Worm (Caenorhabditis elegans) whole organism, young adult: ENCODE measurements around the gene lpr-4.

ENCODE experiments used
- F49E8.2 ChIP-seq: sonication (generic microtip); optimal IDR thresholded peaks from 3 replicates; lab custom pipeline; 2017; ENCODE audit warnings: missing genetic modification characterization, mild to moderate bottlenecking, missing compliant biosample characterization, antibody characterized with exemption, moderate library complexity; ENCODE audit not compliant: insufficient read depth
- K11D2.4 ChIP-seq: fragments of 200-800 bp; sonication (Bioruptor generic); IDR thresholded peaks from 2 replicates; pipeline ENCODE4 v1.3.6; 2022; ENCODE audit warnings: missing genetic modification reagents, missing genetic modification characterization, missing compliant biosample characterization
- ama-1 ChIP-seq, 3 experiments: fragments of 150-350 bp in 1 of 3; sonication (generic microtip) in 2 of 3; optimal IDR thresholded peaks; 2 replicates each; lab custom pipeline; 2014 to 2018; ENCODE audit warnings: missing biosample characterization in 2 of 3, missing genetic modification characterization in 2 of 3, missing genetic modification reagents in 2 of 3
- ccch-3 ChIP-seq: fragments of 200-800 bp; sonication (Bioruptor generic); optimal IDR thresholded peaks from 2 replicates; lab custom pipeline; 2018; ENCODE audit warnings: mild to moderate bottlenecking, missing genetic modification characterization, missing compliant biosample characterization
- cebp-1 ChIP-seq, 2 experiments: fragments of 200-800 bp in 1 of 2; sonication (Bioruptor generic) in 1 of 2; sonication (generic microtip) in 1 of 2; IDR thresholded peaks in 1 of 2; optimal IDR thresholded peaks in 1 of 2; 2 replicates each; pipeline versions ENCODE4 v1.3.6 to Lab custom; 2017 to 2022; ENCODE audit warnings: missing compliant biosample characterization in 2 of 2, missing genetic modification characterization in 2 of 2, mild to moderate bottlenecking in 1 of 2, missing genetic modification reagents in 1 of 2, moderate library complexity in 1 of 2
- efl-1 ChIP-seq: fragments of 150-350 bp; optimal IDR thresholded peaks from 2 replicates; lab custom pipeline; 2014; ENCODE audit warnings: missing biosample characterization, missing genetic modification reagents, missing genetic modification characterization
- lin-26 ChIP-seq: fragments of 200-800 bp; sonication (Bioruptor generic); IDR thresholded peaks from 2 replicates; pipeline ENCODE4 v1.3.6; 2022; ENCODE audit warnings: missing genetic modification reagents, missing genetic modification characterization, missing compliant biosample characterization
- nhr-80 ChIP-seq: sonication (generic microtip); optimal IDR thresholded peaks from 2 replicates; lab custom pipeline; 2016; ENCODE audit warnings: missing genetic modification characterization, missing compliant biosample characterization
- pha-4 ChIP-seq: fragments of 150-350 bp; sonication (generic microtip); optimal IDR thresholded peaks from 2 replicates; lab custom pipeline; 2014; ENCODE audit warnings: missing biosample characterization, missing genetic modification reagents, missing genetic modification characterization
- repo-1 ChIP-seq: sonication (generic microtip); optimal IDR thresholded peaks from 2 replicates; lab custom pipeline; 2017; ENCODE audit warnings: mild to moderate bottlenecking, missing genetic modification characterization, missing compliant biosample characterization
- ztf-26 ChIP-seq: sonication (generic microtip); optimal IDR thresholded peaks from 2 replicates; lab custom pipeline; 2017; ENCODE audit warnings: missing genetic modification characterization, missing compliant biosample characterization

- TF ChIP-seq nhr-80 (tag; lab: Kevin White, UChicago) (no peak), ztf-26 (tag; lab: Kevin White, UChicago) (no peak), repo-1 (tag; lab: Kevin White, UChicago) (no peak), lin-26 (GFP tag; lab: Robert Waterston, UW) (no peak), K11D2.4 (no peak), ama-1 (optimal IDR thresholded peaks at IDR 0.05; lab: Kevin White, UChicago) (no peak), ama-1 (GFP tag; optimal IDR thresholded peaks at IDR 0.05; lab: Kevin White, UChicago) (no peak), efl-1 (GFP tag; lab: Kevin White, UChicago) (no peak), cebp-1 (GFP tag; IDR thresholded peaks at IDR 0.05; lab: Robert Waterston, UW) (no peak), cebp-1 (tag; optimal IDR thresholded peaks at IDR 0.05; lab: Kevin White, UChicago) (no peak), ccch-3 (GFP tag; lab: Kevin White, UChicago) (no peak), pha-4 (tag; lab: Kevin White, UChicago) (no peak), F49E8.2 (tag; lab: Kevin White, UChicago) (no peak)
Measured at ce11 chrX:11068334-11068733, 3.4 kb downstream of the lpr-4 start, which contains the start of gene apt-9.
